Fruit fly (Drosophila melanogaster): ENCODE results near the gene CG8838.

dm6 chr2L:3342369-3342768, 15.1 kb upstream of the CG8838 start:
- no peak for TF ChIP-seq CG11617 (GFP tag; optimal IDR thresholded peaks at IDR 0.05)
- TF ChIP-seq CG5204 (GFP tag; optimal IDR thresholded peaks at IDR 0.05), result no peak

Measured in whole organism, adult.